Fruit fly (Drosophila melanogaster) whole organism, embryonic: Measurements from ENCODE around the gene NaPi-III.

ENCODE experiments used
- B-H1 ChIP-seq: fragments of 200-800 bp; sonication (Bioruptor generic); IDR thresholded peaks from 3 replicates; pipeline ENCODE4 v1.3.6; 2022; ENCODE audit warnings: missing biosample characterization, missing genetic modification characterization
- CG10565 ChIP-seq: fragments of 200-800 bp; sonication (Bioruptor generic); optimal IDR thresholded peaks from 3 replicates; lab custom pipeline; 2016; ENCODE audit warnings: missing biosample characterization, mild to moderate bottlenecking, missing genetic modification characterization
- CG11247 ChIP-seq: fragments of 200-800 bp; sonication (Bioruptor generic); IDR thresholded peaks from 2 replicates; pipeline ENCODE4 v1.3.6; 2022; ENCODE audit warnings: missing biosample characterization, missing genetic modification characterization
- CG13624 ChIP-seq: fragments of 200-800 bp; sonication (Bioruptor generic); optimal IDR thresholded peaks from 2 replicates; lab custom pipeline; 2016; ENCODE audit warnings: missing biosample characterization, missing genetic modification characterization
- CG13894 ChIP-seq: fragments of 200-800 bp; sonication (Bioruptor generic); optimal IDR thresholded peaks from 3 replicates; lab custom pipeline; 2018; ENCODE audit warnings: missing biosample characterization, mild to moderate bottlenecking, missing genetic modification characterization, moderate library complexity
- CG15011 ChIP-seq: fragments of 200-800 bp; sonication (Bioruptor generic); optimal IDR thresholded peaks from 3 replicates; lab custom pipeline; 2018; ENCODE audit warnings: missing biosample characterization, mild to moderate bottlenecking, missing genetic modification characterization
- CG15269 ChIP-seq: fragments of 200-800 bp; sonication (Bioruptor generic); optimal IDR thresholded peaks from 2 replicates; lab custom pipeline; 2018; ENCODE audit warnings: missing biosample characterization, mild to moderate bottlenecking, missing genetic modification characterization, moderate library complexity
- CG16779 ChIP-seq: fragments of 200-800 bp; sonication (Bioruptor generic); IDR thresholded peaks from 2 replicates; pipeline ENCODE4 v1.3.6; 2022; ENCODE audit warnings: missing biosample characterization, missing genetic modification characterization
- CG17568 ChIP-seq: fragments of 200-800 bp; sonication (Bioruptor generic); optimal IDR thresholded peaks from 2 replicates; lab custom pipeline; 2018; ENCODE audit warnings: missing biosample characterization, mild to moderate bottlenecking, missing genetic modification characterization, moderate library complexity
- CG18599 ChIP-seq: fragments of 200-800 bp; sonication (Bioruptor generic); optimal IDR thresholded peaks from 3 replicates; lab custom pipeline; 2017; ENCODE audit warnings: missing biosample characterization, missing genetic modification characterization, mild to moderate bottlenecking, moderate library complexity, missing genetic modification reagents
- CG31365 ChIP-seq: fragments of 200-800 bp; sonication (Bioruptor generic); optimal IDR thresholded peaks from 2 replicates; lab custom pipeline; 2018; ENCODE audit warnings: missing biosample characterization, mild to moderate bottlenecking, missing genetic modification characterization
- CG6272 ChIP-seq: fragments of 200-800 bp; sonication (Bioruptor generic); IDR thresholded peaks from 2 replicates; pipeline ENCODE4 v1.3.6; 2022; ENCODE audit warnings: missing biosample characterization, missing genetic modification characterization
- CG7372 ChIP-seq: fragments of 200-800 bp; sonication (Bioruptor generic); IDR thresholded peaks from 2 replicates; pipeline ENCODE4 v1.3.6; 2022; ENCODE audit warnings: missing biosample characterization, missing genetic modification characterization
- CG7928 ChIP-seq: fragments of 200-800 bp; sonication (Bioruptor generic); optimal IDR thresholded peaks from 2 replicates; lab custom pipeline; 2017; ENCODE audit warnings: missing biosample characterization, mild to moderate bottlenecking, missing genetic modification characterization
- CG8359 ChIP-seq: fragments of 200-800 bp; sonication (Bioruptor generic); optimal IDR thresholded peaks from 2 replicates; lab custom pipeline; 2017; ENCODE audit warnings: missing biosample characterization, mild to moderate bottlenecking, missing genetic modification characterization, borderline replicate concordance
- CG9727 ChIP-seq: fragments of 200-800 bp; sonication (Bioruptor generic); optimal IDR thresholded peaks from 3 replicates; lab custom pipeline; 2017; ENCODE audit warnings: missing biosample characterization, mild to moderate bottlenecking, missing genetic modification characterization
- CkIIα-i1 ChIP-seq: fragments of 200-800 bp; sonication (Bioruptor generic); IDR thresholded peaks from 2 replicates; pipeline ENCODE4 v1.3.6; 2022; ENCODE audit warnings: missing biosample characterization, missing genetic modification characterization
- D19A ChIP-seq: fragments of 200-800 bp; optimal IDR thresholded peaks from 3 replicates; lab custom pipeline; 2019; ENCODE audit warnings: missing biosample characterization, mild to moderate bottlenecking, missing genetic modification characterization, moderate library complexity
- Deaf1 ChIP-seq: fragments of 200-800 bp; optimal IDR thresholded peaks from 3 replicates; lab custom pipeline; 2019; ENCODE audit warnings: missing biosample characterization, mild to moderate bottlenecking, missing genetic modification characterization, moderate library complexity
- Hmr ChIP-seq: fragments of 200-800 bp; sonication (Bioruptor generic); optimal IDR thresholded peaks from 3 replicates; lab custom pipeline; 2017; ENCODE audit warnings: mild to moderate bottlenecking, missing biosample characterization, missing genetic modification reagents, missing genetic modification characterization
- Hmx ChIP-seq: fragments of 200-800 bp; sonication (Bioruptor generic); optimal IDR thresholded peaks from 2 replicates; lab custom pipeline; 2016; ENCODE audit warnings: missing biosample characterization, missing genetic modification characterization
- Hsf ChIP-seq: fragments of 200-800 bp; sonication (Bioruptor generic); optimal IDR thresholded peaks from 3 replicates; lab custom pipeline; 2016; ENCODE audit warnings: missing biosample characterization, missing genetic modification characterization
- Jarid2 ChIP-seq: fragments of 200-800 bp; sonication (Bioruptor generic); optimal IDR thresholded peaks from 3 replicates; lab custom pipeline; 2017; ENCODE audit warnings: mild to moderate bottlenecking, missing biosample characterization, missing genetic modification reagents, missing genetic modification characterization
- Mad ChIP-seq: fragments of 200-800 bp; sonication (Bioruptor generic); optimal IDR thresholded peaks from 2 replicates; lab custom pipeline; 2016; ENCODE audit warnings: missing biosample characterization, missing genetic modification characterization
- Ravus ChIP-seq: fragments of 200-800 bp; sonication (Bioruptor generic); IDR thresholded peaks from 2 replicates; pipeline ENCODE4 v1.3.6; 2022; ENCODE audit warnings: missing biosample characterization, missing genetic modification characterization
- Sry-δ ChIP-seq: fragments of 200-800 bp; sonication (Bioruptor generic); optimal IDR thresholded peaks from 2 replicates; lab custom pipeline; 2016; ENCODE audit warnings: missing biosample characterization, missing genetic modification characterization
- Taf1 ChIP-seq: fragments of 200-800 bp; sonication (Bioruptor generic); IDR thresholded peaks from 2 replicates; pipeline ENCODE4 v1.3.6; 2022; ENCODE audit warnings: missing biosample characterization, missing genetic modification characterization
- Tbp ChIP-seq: fragments of >200 bp; optimal IDR thresholded peaks from 2 replicates; lab custom pipeline; 2018; ENCODE audit warnings: missing biosample characterization, missing genetic modification characterization
- bab2 ChIP-seq: fragments of 200-800 bp; sonication (Bioruptor generic); optimal IDR thresholded peaks from 2 replicates; lab custom pipeline; 2016; ENCODE audit warnings: missing biosample characterization, missing genetic modification characterization
- cato ChIP-seq: fragments of 200-800 bp; sonication (Bioruptor generic); optimal IDR thresholded peaks from 2 replicates; lab custom pipeline; 2016; ENCODE audit warnings: missing biosample characterization, missing genetic modification characterization, borderline replicate concordance
- exex ChIP-seq: fragments of 200-800 bp; sonication (Bioruptor generic); optimal IDR thresholded peaks from 4 replicates; lab custom pipeline; 2018; ENCODE audit warnings: missing biosample characterization, mild to moderate bottlenecking, missing genetic modification characterization, moderate library complexity
- gce ChIP-seq: fragments of 200-800 bp; sonication (Bioruptor generic); IDR thresholded peaks from 3 replicates; pipeline ENCODE4 v1.3.6; 2022; ENCODE audit warnings: missing biosample characterization, missing genetic modification characterization
- gem ChIP-seq: fragments of 200-800 bp; sonication (Bioruptor generic); optimal IDR thresholded peaks from 2 replicates; lab custom pipeline; 2019; ENCODE audit warnings: missing biosample characterization, mild to moderate bottlenecking, missing genetic modification characterization, moderate library complexity
- grau ChIP-seq: fragments of 200-800 bp; optimal IDR thresholded peaks from 3 replicates; lab custom pipeline; 2019; ENCODE audit warnings: missing biosample characterization, mild to moderate bottlenecking, missing genetic modification characterization, moderate library complexity
- hb ChIP-seq: fragments of 200-800 bp; sonication (Bioruptor generic); IDR thresholded peaks from 3 replicates; pipeline ENCODE4 v1.3.6; 2022; ENCODE audit warnings: missing biosample characterization, missing genetic modification characterization; ENCODE audit not compliant: partially characterized antibody
- hth ChIP-seq: fragments of >200 bp; optimal IDR thresholded peaks from 2 replicates; lab custom pipeline; 2017; ENCODE audit warnings: inconsistent platforms
- insv ChIP-seq, 2 experiments: fragments of 200-800 bp; sonication (Bioruptor generic); optimal IDR thresholded peaks; 3 replicates each; lab custom pipeline; 2016 to 2018; ENCODE audit warnings: missing biosample characterization in 2 of 2, missing genetic modification characterization in 2 of 2
- lilli ChIP-seq: fragments of 200-800 bp; sonication (Bioruptor generic); optimal IDR thresholded peaks from 3 replicates; lab custom pipeline; 2016; ENCODE audit warnings: missing biosample characterization, missing genetic modification characterization
- maf-S ChIP-seq: fragments of 200-800 bp; sonication (Bioruptor generic); optimal IDR thresholded peaks from 2 replicates; lab custom pipeline; 2016; ENCODE audit warnings: missing biosample characterization, missing genetic modification characterization
- pho ChIP-seq: fragments of 200-800 bp; sonication (Bioruptor generic); optimal IDR thresholded peaks from 2 replicates; lab custom pipeline; 2016; ENCODE audit warnings: missing biosample characterization, missing genetic modification characterization
- pros ChIP-seq: fragments of 200-800 bp; sonication (Bioruptor generic); optimal IDR thresholded peaks from 3 replicates; lab custom pipeline; 2019; ENCODE audit warnings: missing biosample characterization, mild to moderate bottlenecking, missing genetic modification characterization, moderate library complexity
- ro ChIP-seq: fragments of 200-800 bp; sonication (Bioruptor generic); IDR thresholded peaks from 2 replicates; pipeline ENCODE4 v1.3.6; 2022; ENCODE audit warnings: missing biosample characterization, missing genetic modification characterization
- shn ChIP-seq: fragments of 200-800 bp; sonication (Bioruptor generic); optimal IDR thresholded peaks from 3 replicates; lab custom pipeline; 2016; ENCODE audit warnings: missing biosample characterization, missing genetic modification characterization
- sim ChIP-seq: fragments of 200-800 bp; sonication (Bioruptor generic); IDR thresholded peaks from 2 replicates; pipeline ENCODE4 v1.3.6; 2022; ENCODE audit warnings: missing biosample characterization, missing genetic modification characterization
- tin ChIP-seq: fragments of 200-800 bp; sonication (Bioruptor generic); optimal IDR thresholded peaks from 3 replicates; lab custom pipeline; 2016; ENCODE audit warnings: missing biosample characterization, missing genetic modification characterization
- tx ChIP-seq: fragments of 200-800 bp; sonication (Bioruptor generic); optimal IDR thresholded peaks from 2 replicates; lab custom pipeline; 2016; ENCODE audit warnings: missing biosample characterization, missing genetic modification characterization
- unc-4 ChIP-seq: fragments of 200-800 bp; sonication (Bioruptor generic); IDR thresholded peaks from 2 replicates; pipeline ENCODE4 v1.3.6; 2022; ENCODE audit warnings: missing biosample characterization, missing genetic modification characterization; ENCODE audit not compliant: partially characterized antibody
- unpg ChIP-seq: fragments of 200-800 bp; sonication (Bioruptor generic); optimal IDR thresholded peaks from 3 replicates; lab custom pipeline; 2018; ENCODE audit warnings: missing biosample characterization, mild to moderate bottlenecking, missing genetic modification characterization, moderate library complexity
- vvl ChIP-seq: fragments of 200-800 bp; sonication (Bioruptor generic); IDR thresholded peaks from 2 replicates; pipeline ENCODE4 v1.3.6; 2022; ENCODE audit warnings: missing biosample characterization, missing genetic modification characterization

NaPi-III gene

DNA sequence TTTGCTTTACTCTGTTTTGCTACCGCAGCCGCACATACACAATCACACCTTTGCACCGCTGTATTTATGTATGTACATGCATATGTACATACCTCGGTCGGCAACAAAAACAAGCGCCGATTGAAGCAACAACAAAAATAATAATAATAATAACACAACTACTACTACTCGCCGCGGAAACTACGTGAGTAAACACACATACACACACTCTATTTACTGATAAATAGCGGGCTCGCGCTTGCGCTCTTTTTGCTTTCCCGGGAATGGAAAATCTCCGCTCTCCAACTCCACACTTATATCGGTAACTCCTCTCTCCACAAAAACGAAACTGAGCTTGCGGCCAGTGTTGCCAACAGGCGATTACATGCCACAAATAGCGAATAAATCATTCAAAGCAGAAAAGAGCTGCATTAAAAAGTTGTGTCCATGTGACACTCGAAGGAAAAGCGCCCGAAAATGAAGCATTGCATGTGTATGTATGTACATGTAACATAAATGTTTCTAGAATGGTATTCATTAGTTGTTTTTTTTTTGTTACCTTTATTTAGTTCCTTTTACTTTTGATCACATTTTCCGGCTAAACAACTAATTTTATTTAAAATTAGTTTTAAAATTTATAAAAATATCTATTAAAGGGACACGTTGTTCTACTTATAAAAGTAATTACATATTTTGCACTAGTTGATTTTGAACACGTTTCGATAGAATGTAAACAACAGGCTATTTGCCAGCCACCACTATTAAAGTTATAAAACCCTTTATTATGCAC, 4.3 kb upstream of the NaPi-III start (continued):
- TF ChIP-seq pros (GFP tag; lab: Kevin White, UChicago) (peak; percentile 68), shn (GFP tag; lab: Kevin White, UChicago) (peak; percentile 58), CG6272 (GFP tag; lab: Robert Waterston, UW) (no peak), Hmx (no peak), CG15269 (tag; lab: Kevin White, UChicago) (peak; percentile 62), Mad (peak; percentile 7), CG7928 (GFP tag; lab: Kevin White, UChicago) (no peak), B-H1 (no peak), unpg (GFP tag; lab: Kevin White, UChicago) (peak; percentile 61), hb (no peak), Hsf (GFP tag; lab: Kevin White, UChicago) (peak; percentile 38), cato (GFP tag; lab: Kevin White, UChicago) (no peak), tx (GFP tag; lab: Kevin White, UChicago) (peak; percentile 47), CkIIα-i1 (GFP tag; lab: Robert Waterston, UW) (no peak), exex (tag; lab: Kevin White, UChicago) (peak; percentile 68), Sry-δ (GFP tag; lab: Kevin White, UChicago) (no peak), ro (GFP tag; lab: Robert Waterston, UW) (no peak), CG13624 (GFP tag; lab: Kevin White, UChicago) (peak; percentile 37), unc-4 (0 out of 2 replicates have a peak, but pooled peaks have one; percentile 45), gem (tag; lab: Kevin White, UChicago) (peak; percentile 63), Deaf1 (tag; lab: Kevin White, UChicago) (peak; percentile 65), maf-S (GFP tag; lab: Kevin White, UChicago) (peak; percentile 18), Hmr (peak; percentile 89), tin (GFP tag; lab: Kevin White, UChicago) (no peak), CG11247 (GFP tag; lab: Robert Waterston, UW) (0 out of 2 replicates have a peak, but pooled peaks have one; percentile 27), lilli (GFP tag; lab: Kevin White, UChicago) (no peak), CG17568 (GFP tag; lab: Kevin White, UChicago) (peak; percentile 90), sim (peak; percentile 77), insv (GFP tag; optimal IDR thresholded peaks at IDR 0.05; lab: Kevin White, UChicago) (peak in 1 of 2 experiments; percentile 78), CG31365 (tag; lab: Kevin White, UChicago) (peak; percentile 77), gce (0 out of 3 replicates have a peak, but pooled peaks have one; percentile 47), D19A (tag; lab: Kevin White, UChicago) (peak; percentile 53), Tbp (GFP tag; lab: Kevin White, UChicago) (no peak), CG18599 (GFP tag; lab: Kevin White, UChicago) (peak; percentile 91), CG10565 (GFP tag; lab: Kevin White, UChicago) (no peak), Jarid2 (GFP tag; lab: Kevin White, UChicago) (no peak), CG7372 (GFP tag; lab: Robert Waterston, UW) (no peak), Ravus (GFP tag; lab: Robert Waterston, UW) (no peak), Taf1 (no peak), vvl (GFP tag; lab: Robert Waterston, UW) (peak; percentile 75; the same call in 1 of the 2 replicates), pho (peak; percentile 69), CG9727 (GFP tag; lab: Kevin White, UChicago) (peak; percentile 77), bab2 (GFP tag; lab: Kevin White, UChicago) (peak; percentile 77), CG15011 (GFP tag; lab: Kevin White, UChicago) (peak; percentile 75), grau (tag; lab: Kevin White, UChicago) (peak; percentile 38), CG13894 (tag; lab: Kevin White, UChicago) (peak; percentile 81), CG8359 (GFP tag; lab: Kevin White, UChicago) (peak; percentile 61), hth (no peak), CG16779 (GFP tag; lab: Robert Waterston, UW) (0 out of 2 replicates have a peak, but pooled peaks have one; percentile 34)
